Fruit fly (Drosophila melanogaster) whole organism, larva: ENCODE data around the gene CG32856.
A peak's percentile ranks its signal among the peaks of the same experiment; 100 is the strongest.

Experiments used
- noc ChIP-seq: fragments of 200-800 bp; sonication (Bioruptor generic); optimal IDR thresholded peaks from 3 replicates; lab custom pipeline; 2019; ENCODE audit warnings: missing biosample characterization, mild to moderate bottlenecking, missing genetic modification characterization, moderate library complexity

Gene CG32856

dm6 chr3R:15965169-15965568 is at the start of gene CG32856, which contains the start of gene Rbf2:
CG32856 (minus strand) TSS chr3R:15965351.
Rbf2 (plus strand) TSS chr3R:15965446.
- peak; percentile 92 for TF ChIP-seq noc

dm6 chr3R:16014573-16014972 is 49.4 kb upstream of the CG32856 start:
- TF ChIP-seq noc = no peak

- TF ChIP-seq noc = no peak
These were observed 48.4 kb upstream of the CG32856 start for dm6 chr3R:16013580-16013979.

DNA sequence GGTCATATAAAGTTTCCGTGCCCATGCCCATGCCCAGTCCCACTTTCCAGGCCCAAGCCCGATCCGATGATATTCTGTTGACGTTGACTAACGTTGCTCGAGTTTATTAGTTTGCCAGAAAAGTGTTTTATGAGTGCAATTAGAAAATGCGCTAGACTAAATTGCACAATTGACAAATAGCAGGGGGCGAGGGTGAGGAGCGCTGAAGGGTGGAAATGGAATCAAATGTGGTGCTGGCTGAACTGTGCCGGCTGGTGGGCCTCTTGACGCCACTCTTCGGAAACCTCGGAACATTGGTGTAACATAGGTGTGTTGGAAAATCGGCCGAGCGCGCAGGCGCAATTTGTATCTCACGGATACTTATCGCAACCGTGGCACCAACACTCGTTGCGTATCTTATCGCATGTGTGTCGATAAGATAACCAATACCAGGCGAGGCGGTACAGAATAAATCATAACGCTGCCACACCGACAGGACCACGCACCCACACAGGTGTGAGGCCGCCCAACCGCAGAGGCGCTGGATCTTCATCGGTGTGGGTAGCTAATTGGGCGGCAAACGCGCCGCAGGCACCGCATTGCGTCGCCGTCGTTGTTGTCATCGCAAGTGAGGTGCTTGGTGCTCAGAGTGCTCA is 46.7 kb upstream of the CG32856 start:
- peak; percentile 54 for TF ChIP-seq noc

DNA sequence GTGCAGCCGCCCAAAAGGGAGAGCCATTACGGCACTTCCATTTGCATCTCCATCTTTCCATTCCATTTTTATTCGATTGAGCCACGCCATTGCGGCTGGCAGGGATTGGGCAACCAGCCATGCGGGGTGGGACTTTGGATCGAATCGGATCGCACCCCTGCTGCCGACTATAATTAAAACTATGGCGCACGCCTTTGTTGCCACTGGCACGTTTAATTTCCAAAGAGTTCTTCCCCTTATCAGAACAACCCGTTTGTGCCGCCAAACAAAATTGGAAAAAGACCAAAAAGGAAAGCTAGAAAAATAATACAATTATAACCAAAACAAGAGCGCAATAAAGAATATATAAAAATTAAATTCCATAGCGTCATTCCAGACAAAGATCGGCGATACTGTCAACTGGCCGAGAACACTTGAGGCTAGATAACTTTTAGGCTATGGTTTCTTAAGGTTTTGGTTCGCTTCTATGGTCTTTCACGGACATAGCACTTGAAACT is 44.9 kb upstream of the CG32856 start:
- TF ChIP-seq noc = no peak

DNA sequence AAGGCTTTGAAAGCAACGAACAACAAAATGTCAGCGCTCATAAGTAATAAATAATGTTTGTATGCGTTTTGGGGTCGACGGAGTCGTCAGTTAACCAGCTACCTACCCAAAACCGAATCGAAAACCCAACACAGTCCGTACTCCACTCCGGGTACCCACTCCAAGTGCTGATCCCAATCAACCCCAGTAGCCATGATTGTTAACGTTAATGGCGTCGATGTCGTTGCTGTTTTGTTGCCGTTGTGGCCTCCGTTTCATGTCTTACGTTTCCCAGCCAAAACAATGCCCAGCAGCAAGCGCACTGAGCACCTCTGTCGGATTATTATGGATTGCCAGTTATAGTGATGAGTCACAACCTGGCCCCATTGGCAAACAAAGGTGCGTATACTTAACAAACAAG is 43.9 kb upstream of the CG32856 start, which contains the start of gene GATAe:
Gene GATAe, plus strand, starts transcription at position 76 of the 400 bp plus-strand sequence.
- TF ChIP-seq noc = no peak

dm6 chr3R:16008300-16008699 is 43.1 kb upstream of the CG32856 start:
- no peak for TF ChIP-seq noc

DNA sequence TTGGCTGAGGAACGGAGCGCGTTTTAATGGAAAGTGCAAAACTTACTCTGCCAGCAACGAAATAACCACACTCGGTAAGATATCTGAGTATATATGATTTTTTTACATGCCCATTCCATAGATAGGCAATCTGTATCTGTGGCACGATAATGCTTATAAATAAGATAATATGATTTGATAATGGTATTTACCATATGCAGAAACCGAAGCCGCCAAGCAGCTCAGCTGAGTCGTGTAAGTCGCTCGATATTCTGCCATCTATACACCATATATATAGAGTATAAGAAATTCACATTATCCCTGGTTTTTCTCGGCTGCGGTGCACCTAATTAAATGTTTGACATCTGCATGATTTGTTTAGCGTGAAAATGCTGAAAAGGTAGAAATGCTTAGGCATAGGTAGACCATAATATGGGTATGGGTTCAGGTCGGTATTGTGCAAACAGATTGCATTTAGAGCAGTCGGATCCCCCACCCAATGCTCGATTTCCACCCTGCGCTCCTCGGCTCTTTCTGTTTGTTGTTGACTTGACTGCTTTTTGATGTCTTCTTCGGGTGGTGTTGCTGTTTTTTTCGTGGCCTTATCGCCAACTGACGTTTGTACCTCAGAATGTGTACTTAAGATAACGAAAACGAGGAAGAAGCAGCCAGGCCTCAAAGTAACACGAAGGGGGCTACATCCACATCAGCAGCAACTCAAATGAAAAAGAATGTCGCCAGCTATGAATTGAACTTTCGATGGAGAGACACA is 41.8 kb upstream of the CG32856 start:
- peak; percentile 2 for TF ChIP-seq noc

- TF ChIP-seq noc = no peak
These were observed 40.8 kb upstream of the CG32856 start for dm6 chr3R:16005943-16006342.

dm6 chr3R:16004691-16005474 is 39.7 kb upstream of the CG32856 start:
- TF ChIP-seq noc = peak; percentile 86

- TF ChIP-seq noc = no peak
These were observed 38.9 kb upstream of the CG32856 start for dm6 chr3R:16004015-16004414.

DNA sequence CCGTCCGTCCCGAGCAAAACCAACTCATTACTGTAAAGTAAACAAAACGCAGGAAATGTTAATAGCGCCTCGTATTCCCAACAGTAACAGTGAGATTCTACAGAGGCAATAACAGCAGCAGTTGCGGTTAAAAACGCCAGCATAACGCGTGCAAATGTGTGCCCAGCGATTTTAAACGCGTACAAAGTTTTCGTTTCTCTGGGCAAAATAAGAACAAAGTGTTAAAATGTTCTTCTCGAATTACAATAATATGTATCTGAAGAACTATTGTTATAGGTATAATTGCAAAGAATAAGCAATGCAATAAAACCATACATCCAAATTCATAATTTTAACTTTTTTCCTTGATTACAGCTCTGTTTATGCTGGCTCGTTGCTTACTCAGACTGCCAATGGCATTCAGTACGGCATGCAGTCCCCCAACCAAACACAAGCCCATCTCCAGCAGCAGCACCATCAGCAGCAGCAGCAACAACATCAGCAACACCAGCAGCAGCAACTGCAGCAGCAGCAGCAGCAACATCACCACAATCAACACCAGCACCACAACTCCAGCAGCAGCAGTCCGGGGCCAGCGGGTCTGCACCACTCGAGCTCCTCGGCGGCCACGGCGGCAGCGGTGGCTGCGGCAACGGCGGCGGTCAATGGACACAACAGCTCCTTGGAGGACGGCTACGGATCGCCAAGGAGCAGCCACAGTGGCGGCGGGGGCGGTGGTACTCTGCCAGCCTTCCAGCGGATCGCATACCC is 34.0 kb upstream of the CG32856 start:
- no peak for TF ChIP-seq noc

DNA sequence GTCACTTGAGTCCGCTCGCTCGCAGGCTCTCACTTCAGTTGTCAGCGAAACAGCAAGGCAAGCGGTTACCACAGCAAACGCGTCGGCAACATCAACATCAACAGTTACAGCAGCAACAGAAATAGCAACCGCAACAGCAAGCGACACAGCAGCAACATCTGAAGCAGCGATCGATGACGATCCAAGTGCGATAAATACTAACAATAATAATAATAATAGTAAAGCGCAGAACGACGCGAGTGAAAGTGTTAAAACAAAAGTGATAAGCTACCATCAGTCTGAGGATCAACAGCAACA is 29.4 kb upstream of the CG32856 start:
- no peak for TF ChIP-seq noc

DNA sequence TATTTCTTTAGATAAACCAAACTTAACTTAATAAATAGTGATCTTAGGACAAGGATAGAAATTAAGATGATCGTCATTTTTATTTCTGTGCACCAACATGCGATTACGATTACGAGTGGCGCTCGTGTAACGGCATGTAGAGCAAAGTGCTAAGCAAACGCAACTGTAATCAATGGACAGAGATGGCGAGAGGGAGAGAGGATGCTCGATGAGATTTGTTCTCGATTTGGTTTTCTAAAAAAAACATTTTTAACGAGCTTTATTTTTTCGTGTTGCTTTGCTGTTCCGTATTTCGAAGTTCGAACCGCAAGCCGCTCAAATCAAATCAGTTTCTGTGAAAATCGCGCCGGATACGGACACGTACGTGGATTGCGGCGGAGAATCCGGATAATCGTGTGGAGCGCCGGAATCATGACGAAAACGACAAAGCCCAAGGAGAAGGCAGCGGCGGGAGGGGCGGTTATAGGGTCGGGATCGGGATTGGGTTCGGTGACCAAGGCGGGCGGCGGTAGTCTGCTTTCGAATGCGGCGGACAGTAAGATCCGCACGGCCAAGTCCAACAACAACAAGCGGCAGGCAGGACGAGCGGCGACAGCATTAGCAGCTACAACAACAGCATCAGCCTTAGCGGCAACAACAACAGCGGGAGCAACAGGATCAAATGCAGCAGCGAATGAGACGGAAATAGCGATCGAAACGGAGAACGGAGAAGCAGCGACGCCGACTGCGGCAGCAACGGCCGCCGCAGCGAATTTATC is 28.8 kb upstream of the CG32856 start:
- TF ChIP-seq noc = no peak

DNA sequence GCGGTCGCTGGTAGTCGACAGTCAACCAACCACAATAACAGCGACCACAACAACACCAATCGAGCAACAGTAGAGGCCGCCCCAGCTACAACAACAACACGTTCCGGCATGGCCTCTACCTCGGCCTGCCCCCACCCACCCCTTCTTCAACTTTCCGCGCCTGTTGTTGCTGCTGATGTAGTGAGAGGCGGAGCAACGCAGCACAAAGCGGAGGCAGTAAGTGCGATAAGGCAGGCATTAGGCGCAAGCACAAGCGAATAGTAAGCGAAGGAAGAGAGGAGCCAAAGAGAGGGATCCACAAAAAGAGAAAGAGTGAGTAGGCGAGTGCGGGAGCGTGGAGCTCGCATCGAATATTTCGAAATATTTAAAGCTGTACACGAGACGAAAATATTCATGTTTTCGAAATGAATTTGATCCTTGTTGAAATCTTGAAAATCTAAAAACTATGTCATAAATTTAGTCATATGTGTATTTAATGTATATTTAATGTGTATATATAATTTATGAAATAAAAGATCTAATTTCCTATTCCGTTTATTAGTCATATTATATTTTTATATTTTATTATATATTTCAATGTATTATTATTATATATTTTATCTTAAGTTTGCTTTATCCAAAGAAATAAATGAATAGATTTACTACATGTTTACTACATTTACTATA is 28.1 kb upstream of the CG32856 start:
- TF ChIP-seq noc = peak; percentile 8
